Worm (Caenorhabditis elegans): ENCODE data around the gene R53.8.
A peak's percentile ranks its signal among the peaks of the same experiment; 100 is the strongest.
"Not testable (repeated sequence)": the region's sequence is repeated elsewhere in the genome, so short reads cannot be mapped to it uniquely, and the experiment has no call there.

The R53.8 gene

ce11 chrII:10001065-10001464 lies 24.6 kb downstream of the R53.8 start, which contains the start of gene nlt-1 (continued):
- TF ChIP-seq pqm-1 (tag; optimal IDR thresholded peaks at IDR 0.05) (peak; percentile 91), nhr-6 (tag; optimal IDR thresholded peaks at IDR 0.05) (peak; percentile 24), unc-62 (GFP tag; optimal IDR thresholded peaks at IDR 0.05 in 1 of 2) (peak in 1 of 2 experiments; percentile 20), unc-62 (tag; optimal IDR thresholded peaks at IDR 0.05) (no peak), tra-1 (GFP tag; IDR thresholded peaks at IDR 0.05) (peak; percentile 72; the same call in 1 of the 2 replicates), ztf-7 (tag; optimal IDR thresholded peaks at IDR 0.05) (no peak), lin-38 (GFP tag; IDR thresholded peaks at IDR 0.05) (no peak), nhr-48 (tag; optimal IDR thresholded peaks at IDR 0.05) (peak; percentile 70), lin-1 (GFP tag; IDR thresholded peaks at IDR 0.05) (0 out of 2 replicates have a peak, but pooled peaks have one; percentile 44), hlh-30 (tag; optimal IDR thresholded peaks at IDR 0.05; ENCODE audit: insufficient read depth) (peak; percentile 39), nhr-11 (tag; optimal IDR thresholded peaks at IDR 0.05) (peak; percentile 28), lsy-2 (tag; optimal IDR thresholded peaks at IDR 0.05) (no peak)

ce11 chrII:10001546-10001945 lies 25.0 kb downstream of the R53.8 start, which contains the start of gene ZK892.3:
TSS of gene ZK892.3 (plus strand) at chrII:10001846.
- TF ChIP-seq unc-62 (GFP tag; optimal IDR thresholded peaks at IDR 0.05 in 1 of 2) (peak in 1 of 2 experiments; percentile 7), unc-62 (tag; optimal IDR thresholded peaks at IDR 0.05) (no peak), daf-8 (GFP tag; IDR thresholded peaks at IDR 0.05) (no peak), hmg-1.1 (GFP tag; IDR thresholded peaks at IDR 0.05) (no peak), snpc-1.2 (GFP tag; IDR thresholded peaks at IDR 0.05) (no peak), zag-1 (tag; optimal IDR thresholded peaks at IDR 0.05) (no peak), ZK337.2 (GFP tag; IDR thresholded peaks at IDR 0.05) (no peak)

- not testable (repeated sequence) for TF ChIP-seq vab-7 (GFP tag; IDR thresholded peaks at IDR 0.05); ceh-28 (tag; optimal IDR thresholded peaks at IDR 0.05); ama-1 (optimal IDR thresholded peaks at IDR 0.05)
Observed at ce11 chrII:10006266-10006665, 29.8 kb downstream of the R53.8 start, which contains the start of gene ZK892.4. TSS of gene ZK892.4 (plus strand) at chrII:10006566.

- no peak for TF ChIP-seq lsy-2 (tag; optimal IDR thresholded peaks at IDR 0.05)
- TF ChIP-seq madf-5 (GFP tag; IDR thresholded peaks at IDR 0.05), result no peak
- TF ChIP-seq nhr-77 (tag; optimal IDR thresholded peaks at IDR 0.05), result no peak
- no peak for TF ChIP-seq F26F4.8 (GFP tag; conservative IDR thresholded peaks at IDR 0.05)
- TF ChIP-seq rbr-2 (tag; optimal IDR thresholded peaks at IDR 0.05), result no peak
- no peak for TF ChIP-seq tra-1 (GFP tag; IDR thresholded peaks at IDR 0.05)
- no peak for TF ChIP-seq T26A8.4 (GFP tag; IDR thresholded peaks at IDR 0.05)
- no peak for TF ChIP-seq spr-1 (tag; optimal IDR thresholded peaks at IDR 0.05)
- TF ChIP-seq spr-3 (GFP tag; optimal IDR thresholded peaks at IDR 0.05), result no peak
- TF ChIP-seq unc-62 (GFP tag; optimal IDR thresholded peaks at IDR 0.05 in 1 of 2), result no peak
- TF ChIP-seq unc-62 (tag; optimal IDR thresholded peaks at IDR 0.05), result no peak
- no peak for TF ChIP-seq nhr-10 (tag; optimal IDR thresholded peaks at IDR 0.05)
- no peak for TF ChIP-seq lin-15B (tag; optimal IDR thresholded peaks at IDR 0.05)
- no peak for TF ChIP-seq nhr-102 (tag; optimal IDR thresholded peaks at IDR 0.05)
- TF ChIP-seq tag-97 (GFP tag; IDR thresholded peaks at IDR 0.05), result no peak
- TF ChIP-seq dmd-9 (GFP tag; IDR thresholded peaks at IDR 0.05), result no peak
- TF ChIP-seq lir-3 (tag; optimal IDR thresholded peaks at IDR 0.05), result no peak
- no peak for TF ChIP-seq daf-8 (GFP tag; IDR thresholded peaks at IDR 0.05)
Observed at ce11 chrII:10007917-10008316, 31.4 kb downstream of the R53.8 start, which contains the start of gene ZK892.5. TSS of gene ZK892.5 (plus strand) at chrII:10008217.

- TF ChIP-seq daf-19 (GFP tag; conservative IDR thresholded peaks at IDR 0.05) (no peak), aha-1 (tag) (peak; percentile 94), F49E8.2 (tag; optimal IDR thresholded peaks at IDR 0.05; ENCODE audit: borderline replicate concordance) (no peak), nhr-28 (tag; optimal IDR thresholded peaks at IDR 0.05) (no peak)
Observed at ce11 chrII:10008552-10008951, 32.0 kb downstream of the R53.8 start.

Measured in whole organism, L4 larva.